Fruit fly (Drosophila melanogaster): ENCODE data around the gene Pex1.
A peak's percentile ranks its signal among the peaks of the same experiment; 100 is the strongest.

The Pex1 gene

dm6 chr3L:14050944-14051548 is 20.6 kb upstream of the Pex1 start, which contains the start of gene CG6833:
Gene CG6833, plus strand, starts transcription at chr3L:14051206.
- TF ChIP-seq CG13204 (GFP tag; optimal IDR thresholded peaks at IDR 0.05), result no peak
- TF ChIP-seq CG12605 (GFP tag; IDR thresholded peaks at IDR 0.05), result peak; percentile 57; the same call in 1 of the 2 replicates
- TF ChIP-seq CG34367 (tag; optimal IDR thresholded peaks at IDR 0.05), result no peak
- TF ChIP-seq Pif1A (GFP tag; optimal IDR thresholded peaks at IDR 0.05), result no peak
- peak; percentile 69 for TF ChIP-seq Ets98B (GFP tag; IDR thresholded peaks at IDR 0.05)
- TF ChIP-seq CG17806 (tag; optimal IDR thresholded peaks at IDR 0.05), result peak; percentile 60
- TF ChIP-seq D1 (tag; optimal IDR thresholded peaks at IDR 0.05), result no peak
- peak; percentile 44 for TF ChIP-seq CG8301 (tag; optimal IDR thresholded peaks at IDR 0.05)
- TF ChIP-seq CG15710 (tag; optimal IDR thresholded peaks at IDR 0.05), result peak; percentile 42
- peak; percentile 60 for TF ChIP-seq CG8159 (tag; optimal IDR thresholded peaks at IDR 0.05)
- peak; percentile 61 for TF ChIP-seq CG9948 (tag; optimal IDR thresholded peaks at IDR 0.05)
- peak; percentile 10 for TF ChIP-seq gl (tag; optimal IDR thresholded peaks at IDR 0.05)
- peak; percentile 56; the same call in 1 of the 2 replicates for TF ChIP-seq CG32121 (GFP tag; IDR thresholded peaks at IDR 0.05)
- TF ChIP-seq rn (GFP tag; IDR thresholded peaks at IDR 0.05), result peak; percentile 69
- TF ChIP-seq CG14655 (GFP tag; optimal IDR thresholded peaks at IDR 0.05), result peak; percentile 54
- TF ChIP-seq Pif1B (GFP tag; optimal IDR thresholded peaks at IDR 0.05), result no peak
- no peak for TF ChIP-seq EcR (GFP tag; optimal IDR thresholded peaks at IDR 0.05)
- peak; percentile 63; the same call in 2 of the 3 replicates for TF ChIP-seq CG4496 (GFP tag; IDR thresholded peaks at IDR 0.05)
- TF ChIP-seq CG10348 (GFP tag; IDR thresholded peaks at IDR 0.05), result no peak
- TF ChIP-seq Snoo (tag; optimal IDR thresholded peaks at IDR 0.05), result peak; percentile 35
- TF ChIP-seq fd96Ca (GFP tag; IDR thresholded peaks at IDR 0.05), result peak; percentile 81

- no peak for TF ChIP-seq CG9948 (tag; optimal IDR thresholded peaks at IDR 0.05)
- TF ChIP-seq CG8159 (tag; optimal IDR thresholded peaks at IDR 0.05), result peak; percentile 33
- TF ChIP-seq fd96Ca (GFP tag; IDR thresholded peaks at IDR 0.05), result no peak
- TF ChIP-seq EcR (GFP tag; optimal IDR thresholded peaks at IDR 0.05), result peak; percentile 60
- peak; percentile 65; the same call in 2 of the 3 replicates for TF ChIP-seq CG4496 (GFP tag; IDR thresholded peaks at IDR 0.05)
- TF ChIP-seq rn (GFP tag; IDR thresholded peaks at IDR 0.05), result no peak
- no peak for TF ChIP-seq Pif1A (GFP tag; optimal IDR thresholded peaks at IDR 0.05)
- TF ChIP-seq CG10348 (GFP tag; IDR thresholded peaks at IDR 0.05), result no peak
- TF ChIP-seq CG12605 (GFP tag; IDR thresholded peaks at IDR 0.05), result no peak
- TF ChIP-seq CG32121 (GFP tag; IDR thresholded peaks at IDR 0.05), result peak; percentile 29; the same call in 1 of the 2 replicates
- no peak for TF ChIP-seq CG14655 (GFP tag; optimal IDR thresholded peaks at IDR 0.05)
- peak; percentile 16; the same call in 1 of the 2 replicates for TF ChIP-seq Ets98B (GFP tag; IDR thresholded peaks at IDR 0.05)
- TF ChIP-seq CG17806 (tag; optimal IDR thresholded peaks at IDR 0.05), result peak; percentile 17
- TF ChIP-seq D1 (tag; optimal IDR thresholded peaks at IDR 0.05), result peak; percentile 27
- TF ChIP-seq Snoo (tag; optimal IDR thresholded peaks at IDR 0.05), result peak; percentile 30
- peak; percentile 28 for TF ChIP-seq CG13204 (GFP tag; optimal IDR thresholded peaks at IDR 0.05)
- peak; percentile 17 for TF ChIP-seq gl (tag; optimal IDR thresholded peaks at IDR 0.05)
- TF ChIP-seq CG34367 (tag; optimal IDR thresholded peaks at IDR 0.05), result peak; percentile 4
- no peak for TF ChIP-seq Pif1B (GFP tag; optimal IDR thresholded peaks at IDR 0.05)
- peak; percentile 18 for TF ChIP-seq CG8301 (tag; optimal IDR thresholded peaks at IDR 0.05)
- no peak for TF ChIP-seq CG15710 (tag; optimal IDR thresholded peaks at IDR 0.05)
Measured at dm6 chr3L:14053073-14053643, 18.5 kb upstream of the Pex1 start, which contains the start of the genes CG13484 and Frl. Gene CG13484, minus strand, starts transcription at chr3L:14053079. Gene Frl, plus strand, starts transcription at chr3L:14053215.

dm6 chr3L:14053806-14054205 is 17.9 kb upstream of the Pex1 start:
- TF ChIP-seq CG9948 (tag; optimal IDR thresholded peaks at IDR 0.05) (no peak), CG4496 (GFP tag; IDR thresholded peaks at IDR 0.05) (no peak), gl (tag; optimal IDR thresholded peaks at IDR 0.05) (no peak), EcR (GFP tag; optimal IDR thresholded peaks at IDR 0.05) (no peak), CG10348 (GFP tag; IDR thresholded peaks at IDR 0.05) (no peak), CG32121 (GFP tag; IDR thresholded peaks at IDR 0.05) (no peak), CG13204 (GFP tag; optimal IDR thresholded peaks at IDR 0.05) (no peak), D1 (tag; optimal IDR thresholded peaks at IDR 0.05) (no peak), CG15710 (tag; optimal IDR thresholded peaks at IDR 0.05) (no peak), CG8159 (tag; optimal IDR thresholded peaks at IDR 0.05) (no peak), Pif1B (GFP tag; optimal IDR thresholded peaks at IDR 0.05) (no peak), Ets98B (GFP tag; IDR thresholded peaks at IDR 0.05) (no peak)

- TF ChIP-seq CG4496 (GFP tag; IDR thresholded peaks at IDR 0.05), result no peak
- TF ChIP-seq Ets98B (GFP tag; IDR thresholded peaks at IDR 0.05), result no peak
- TF ChIP-seq EcR (GFP tag; optimal IDR thresholded peaks at IDR 0.05), result no peak
- TF ChIP-seq Pif1B (GFP tag; optimal IDR thresholded peaks at IDR 0.05), result no peak
- TF ChIP-seq CG17806 (tag; optimal IDR thresholded peaks at IDR 0.05), result peak; percentile 4
- TF ChIP-seq CG8301 (tag; optimal IDR thresholded peaks at IDR 0.05), result peak; percentile 4
- no peak for TF ChIP-seq CG10348 (GFP tag; IDR thresholded peaks at IDR 0.05)
- no peak for TF ChIP-seq fd96Ca (GFP tag; IDR thresholded peaks at IDR 0.05)
- TF ChIP-seq CG14655 (GFP tag; optimal IDR thresholded peaks at IDR 0.05), result peak; percentile 43
- TF ChIP-seq CG32121 (GFP tag; IDR thresholded peaks at IDR 0.05), result no peak
- TF ChIP-seq CG15710 (tag; optimal IDR thresholded peaks at IDR 0.05), result peak; percentile 3
- TF ChIP-seq CG34367 (tag; optimal IDR thresholded peaks at IDR 0.05), result no peak
- TF ChIP-seq CG8159 (tag; optimal IDR thresholded peaks at IDR 0.05), result peak; percentile 28
- TF ChIP-seq rn (GFP tag; IDR thresholded peaks at IDR 0.05), result no peak
- TF ChIP-seq gl (tag; optimal IDR thresholded peaks at IDR 0.05), result no peak
- peak; percentile 3 for TF ChIP-seq D1 (tag; optimal IDR thresholded peaks at IDR 0.05)
- TF ChIP-seq CG9948 (tag; optimal IDR thresholded peaks at IDR 0.05), result no peak
- no peak for TF ChIP-seq CG12605 (GFP tag; IDR thresholded peaks at IDR 0.05)
- TF ChIP-seq CG13204 (GFP tag; optimal IDR thresholded peaks at IDR 0.05), result no peak
- peak; percentile 51 for TF ChIP-seq Pif1A (GFP tag; optimal IDR thresholded peaks at IDR 0.05)
- TF ChIP-seq Snoo (tag; optimal IDR thresholded peaks at IDR 0.05), result peak; percentile 34
Measured at dm6 chr3L:14055260-14055696, 16.4 kb upstream of the Pex1 start.

Data from whole organism, pupa.